Worm (Caenorhabditis elegans): Measurements from ENCODE around the gene C25H3.16.

Gene C25H3.16

ce11 chrII:5698869-5699268 is 32.8 kb downstream of the C25H3.16 start, which contains the start of the genes C25H3.10 and C25H3.1:
TSS of gene C25H3.10 (minus strand) at chrII:5698969.
TSS of gene C25H3.1 (plus strand) at chrII:5699071.
- TF ChIP-seq hlh-30 (tag; optimal IDR thresholded peaks at IDR 0.05; ENCODE audit: insufficient read depth) (peak; percentile 19), lin-1 (GFP tag; IDR thresholded peaks at IDR 0.05) (no peak), duxl-1 (tag; optimal IDR thresholded peaks at IDR 0.05; ENCODE audit: poor library complexity) (no peak), nhr-76 (tag; optimal IDR thresholded peaks at IDR 0.05) (no peak), mdt-29 (GFP tag; IDR thresholded peaks at IDR 0.05) (no peak), lir-3 (tag; optimal IDR thresholded peaks at IDR 0.05) (no peak), nhr-28 (tag; optimal IDR thresholded peaks at IDR 0.05) (peak; percentile 12), daf-16 (GFP tag; optimal IDR thresholded peaks at IDR 0.05) (no peak), daf-16 (tag; optimal IDR thresholded peaks at IDR 0.05) (no peak), lsy-2 (tag; optimal IDR thresholded peaks at IDR 0.05) (no peak), Y5F2A.4 (GFP tag; optimal IDR thresholded peaks at IDR 0.05) (no peak)

DNA sequence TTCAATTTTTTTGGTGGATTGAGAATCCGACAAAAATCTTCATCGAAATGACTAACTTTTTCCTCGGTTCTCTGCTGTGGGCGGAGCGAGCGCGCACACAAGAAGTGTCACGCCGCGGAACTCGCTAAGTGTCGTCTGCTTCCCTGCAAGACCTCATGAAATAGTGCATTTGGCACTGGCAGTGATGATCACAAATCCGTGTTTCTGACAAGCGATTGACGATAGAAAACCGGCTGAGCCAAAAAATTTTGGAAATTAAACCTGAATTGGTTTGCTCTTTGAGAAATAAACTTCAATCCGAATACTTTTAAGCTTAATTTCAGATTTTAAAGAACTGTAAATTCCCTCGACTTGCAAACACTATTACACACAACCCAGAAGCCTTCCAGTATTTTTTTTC is 35.4 kb downstream of the C25H3.16 start:
- TF ChIP-seq ceh-44 (GFP tag; IDR thresholded peaks at IDR 0.05) (peak; percentile 93), ceh-32 (tag; optimal IDR thresholded peaks at IDR 0.05; ENCODE audit: poor library complexity) (no peak), F49E8.2 (tag; optimal IDR thresholded peaks at IDR 0.05; ENCODE audit: borderline replicate concordance) (peak; percentile 21), ztf-7 (tag; optimal IDR thresholded peaks at IDR 0.05) (peak; percentile 27), T20F7.1 (GFP tag; optimal IDR thresholded peaks at IDR 0.05) (no peak), duxl-1 (tag; optimal IDR thresholded peaks at IDR 0.05; ENCODE audit: poor library complexity) (peak; percentile 76), F37D6.2 (tag; optimal IDR thresholded peaks at IDR 0.05) (no peak), nhr-25 (tag; optimal IDR thresholded peaks at IDR 0.05; ENCODE audit: borderline replicate concordance, insufficient read depth) (peak; percentile 35), nhr-48 (tag; optimal IDR thresholded peaks at IDR 0.05) (no peak), mep-1 (tag; optimal IDR thresholded peaks at IDR 0.05) (peak; percentile 56), lin-13 (GFP tag; optimal IDR thresholded peaks at IDR 0.05) (no peak), snpc-4 (tag; optimal IDR thresholded peaks at IDR 0.05) (peak; percentile 94), nhr-11 (tag; optimal IDR thresholded peaks at IDR 0.05) (peak; percentile 0), ces-1 (GFP tag; optimal IDR thresholded peaks at IDR 0.05) (no peak), ZK337.2 (GFP tag; IDR thresholded peaks at IDR 0.05) (no peak), nhr-111 (GFP tag; optimal IDR thresholded peaks at IDR 0.05) (peak; percentile 39), ctbp-1 (GFP tag; IDR thresholded peaks at IDR 0.05) (0 out of 2 replicates have a peak, but pooled peaks have one; percentile 53), lin-38 (GFP tag; IDR thresholded peaks at IDR 0.05) (peak; percentile 57), hlh-11 (tag; optimal IDR thresholded peaks at IDR 0.05) (peak; percentile 64), dve-1 (tag; optimal IDR thresholded peaks at IDR 0.05; ENCODE audit: insufficient read depth) (peak; percentile 87), T26A8.4 (GFP tag; IDR thresholded peaks at IDR 0.05) (peak; percentile 78), arid-1 (GFP tag; conservative IDR thresholded peaks at IDR 0.05) (peak; percentile 10; the same call in 1 of the 2 replicates), php-3 (GFP tag; IDR thresholded peaks at IDR 0.05) (peak; percentile 45; the same call in 1 of the 2 replicates), jun-1 (tag; optimal IDR thresholded peaks at IDR 0.05) (peak; percentile 30), ama-1 (optimal IDR thresholded peaks at IDR 0.05) (peak; percentile 95), unc-62 (GFP tag; optimal IDR thresholded peaks at IDR 0.05 in 1 of 2) (peak in 1 of 2 experiments; percentile 59), unc-62 (tag; optimal IDR thresholded peaks at IDR 0.05) (no peak), nhr-28 (tag; optimal IDR thresholded peaks at IDR 0.05) (peak; percentile 11), hlh-30 (tag; optimal IDR thresholded peaks at IDR 0.05; ENCODE audit: insufficient read depth) (peak; percentile 86), daf-16 (GFP tag; optimal IDR thresholded peaks at IDR 0.05) (no peak), daf-16 (tag; optimal IDR thresholded peaks at IDR 0.05) (peak; percentile 60), hif-1 (tag; optimal IDR thresholded peaks at IDR 0.05) (no peak), dmd-6 (GFP tag; IDR thresholded peaks at IDR 0.05) (peak; percentile 43), nhr-102 (tag; optimal IDR thresholded peaks at IDR 0.05) (peak; percentile 66), mes-2 (tag; optimal IDR thresholded peaks at IDR 0.05; ENCODE audit: poor library complexity, severe bottlenecking) (peak; percentile 77), spr-1 (tag; optimal IDR thresholded peaks at IDR 0.05) (peak; percentile 21), madf-5 (GFP tag; IDR thresholded peaks at IDR 0.05) (no peak), Y48G9A.11 (GFP tag; IDR thresholded peaks at IDR 0.05) (0 out of 2 replicates have a peak, but pooled peaks have one; percentile 39), saeg-2 (GFP tag; IDR thresholded peaks at IDR 0.05) (no peak), nhr-10 (tag; optimal IDR thresholded peaks at IDR 0.05) (no peak), lsy-2 (tag; optimal IDR thresholded peaks at IDR 0.05) (peak in 1 of 2 experiments; percentile 76), tra-1 (GFP tag; IDR thresholded peaks at IDR 0.05) (no peak)

Measured in whole organism, L4 larva.